Fruit fly (Drosophila melanogaster) whole organism, prepupa: ENCODE data around the gene ABCB7.
A peak's percentile ranks its signal among the peaks of the same experiment; 100 is the strongest.

Experiments used
- Blimp-1 ChIP-seq: fragments of 200-800 bp; sonication (Bioruptor generic); optimal IDR thresholded peaks from 3 replicates; lab custom pipeline; 2017; ENCODE audit warnings: missing biosample characterization, missing genetic modification characterization, mild to moderate bottlenecking, moderate library complexity, missing genetic modification reagents
- CG11762 ChIP-seq: fragments of 200-800 bp; sonication (Bioruptor generic); optimal IDR thresholded peaks from 3 replicates; lab custom pipeline; 2016; ENCODE audit warnings: missing biosample characterization, missing genetic modification characterization; ENCODE audit not compliant: insufficient read depth
- Sox102F ChIP-seq: fragments of 200-800 bp; sonication (Bioruptor generic); optimal IDR thresholded peaks from 2 replicates; lab custom pipeline; 2016; ENCODE audit warnings: missing biosample characterization, mild to moderate bottlenecking, missing genetic modification characterization
- Sox14 ChIP-seq: fragments of 200-800 bp; sonication (Bioruptor generic); optimal IDR thresholded peaks from 3 replicates; lab custom pipeline; 2016; ENCODE audit warnings: missing biosample characterization, missing genetic modification characterization
- acj6 ChIP-seq: fragments of 200-800 bp; sonication (Bioruptor generic); optimal IDR thresholded peaks from 3 replicates; lab custom pipeline; 2016; ENCODE audit warnings: missing biosample characterization, missing genetic modification characterization

- TF ChIP-seq Blimp-1 (GFP tag; lab: Kevin White, UChicago), result no peak
- no peak for TF ChIP-seq acj6 (GFP tag; lab: Kevin White, UChicago)
- no peak for TF ChIP-seq Sox102F (GFP tag; lab: Kevin White, UChicago)
- no peak for TF ChIP-seq Sox14 (GFP tag; lab: Kevin White, UChicago)
- peak; percentile 21 for TF ChIP-seq CG11762 (GFP tag; lab: Kevin White, UChicago)
These were observed 34.5 kb downstream of the ABCB7 start, which contains the start of the genes CG7970 and Vta1 for dm6 chr3L:1652700-1653200.
